Fruit fly (Drosophila melanogaster) whole organism, embryonic: Measurements from ENCODE around the gene Kua.

Experiments used
- ATbp ChIP-seq: fragments of 200-800 bp; sonication (Bioruptor generic); optimal IDR thresholded peaks from 2 replicates; lab custom pipeline; 2017; ENCODE audit warnings: missing biosample characterization, mild to moderate bottlenecking, missing genetic modification characterization, missing genetic modification reagents
- B-H2 ChIP-seq: fragments of 200-800 bp; sonication (Bioruptor generic); optimal IDR thresholded peaks from 2 replicates; lab custom pipeline; 2018; ENCODE audit warnings: missing biosample characterization, mild to moderate bottlenecking, missing genetic modification characterization
- CG10267 ChIP-seq: fragments of 200-800 bp; sonication (Bioruptor generic); optimal IDR thresholded peaks from 2 replicates; lab custom pipeline; 2018; ENCODE audit warnings: missing biosample characterization, mild to moderate bottlenecking, missing genetic modification characterization, moderate library complexity
- CG10274 ChIP-seq: fragments of 200-800 bp; sonication (Bioruptor generic); optimal IDR thresholded peaks from 3 replicates; lab custom pipeline; 2017; ENCODE audit warnings: missing biosample characterization, mild to moderate bottlenecking, missing genetic modification characterization
- CG10654 ChIP-seq: fragments of 200-800 bp; sonication (Bioruptor generic); optimal IDR thresholded peaks from 2 replicates; lab custom pipeline; 2016; ENCODE audit warnings: missing biosample characterization, missing genetic modification characterization
- CG15601 ChIP-seq: fragments of 200-800 bp; sonication (Bioruptor generic); optimal IDR thresholded peaks from 3 replicates; lab custom pipeline; 2019; ENCODE audit warnings: missing biosample characterization, mild to moderate bottlenecking, missing genetic modification characterization, moderate library complexity
- CG18011 ChIP-seq: fragments of 200-800 bp; sonication (Bioruptor generic); optimal IDR thresholded peaks from 2 replicates; lab custom pipeline; 2017; ENCODE audit warnings: missing biosample characterization, missing genetic modification characterization, mild to moderate bottlenecking, moderate library complexity, missing genotype
- CG2120 ChIP-seq: fragments of 200-800 bp; sonication (Bioruptor generic); optimal IDR thresholded peaks from 3 replicates; lab custom pipeline; 2016; ENCODE audit warnings: missing biosample characterization, missing genetic modification characterization
- CG2202 ChIP-seq: fragments of 200-800 bp; sonication (Bioruptor generic); optimal IDR thresholded peaks from 2 replicates; lab custom pipeline; 2018; ENCODE audit warnings: missing biosample characterization, mild to moderate bottlenecking, missing genetic modification characterization
- CG2712 ChIP-seq: fragments of 200-800 bp; optimal IDR thresholded peaks from 3 replicates; lab custom pipeline; 2019; ENCODE audit warnings: missing biosample characterization, mild to moderate bottlenecking, missing genetic modification characterization, moderate library complexity
- CG30020 ChIP-seq: fragments of 200-800 bp; optimal IDR thresholded peaks from 2 replicates; lab custom pipeline; 2019; ENCODE audit warnings: missing biosample characterization, mild to moderate bottlenecking, missing genetic modification characterization, moderate library complexity
- CG3065 ChIP-seq: fragments of 200-800 bp; sonication (Bioruptor generic); optimal IDR thresholded peaks from 2 replicates; lab custom pipeline; 2016; ENCODE audit warnings: missing biosample characterization, missing genetic modification characterization
- CG31388 ChIP-seq: fragments of 200-800 bp; sonication (Bioruptor generic); optimal IDR thresholded peaks from 2 replicates; lab custom pipeline; 2016; ENCODE audit warnings: missing biosample characterization, missing genetic modification characterization
- CG3726 ChIP-seq: fragments of 200-800 bp; sonication (Bioruptor generic); IDR thresholded peaks from 3 replicates; pipeline ENCODE4, ENCODE4 v1.3.6; 2022; ENCODE audit warnings: missing biosample characterization, missing genetic modification characterization
- CG43689 ChIP-seq: fragments of 200-800 bp; sonication (Bioruptor generic); IDR thresholded peaks from 2 replicates; pipeline ENCODE4 v1.3.6; 2022; ENCODE audit warnings: missing biosample characterization, missing genetic modification characterization
- CG4404 ChIP-seq: fragments of 200-800 bp; sonication (Bioruptor generic); IDR thresholded peaks from 2 replicates; pipeline ENCODE4 v1.3.6; 2022; ENCODE audit warnings: missing biosample characterization, missing genetic modification characterization
- CG4707 ChIP-seq: fragments of 200-800 bp; sonication (Bioruptor generic); optimal IDR thresholded peaks from 2 replicates; lab custom pipeline; 2018; ENCODE audit warnings: missing biosample characterization, mild to moderate bottlenecking, missing genetic modification characterization, moderate library complexity
- CG4854 ChIP-seq: fragments of 200-800 bp; sonication (Bioruptor generic); optimal IDR thresholded peaks from 2 replicates; lab custom pipeline; 2016; ENCODE audit warnings: missing biosample characterization, missing genetic modification characterization, inconsistent platforms
- CG5245 ChIP-seq: fragments of 200-800 bp; sonication (Bioruptor generic); optimal IDR thresholded peaks from 3 replicates; lab custom pipeline; 2016; ENCODE audit warnings: missing biosample characterization, missing genetic modification characterization
- CG8765 ChIP-seq: fragments of 200-800 bp; sonication (Bioruptor generic); IDR thresholded peaks from 2 replicates; pipeline ENCODE4 v1.3.6; 2022; ENCODE audit warnings: missing biosample characterization, missing genetic modification characterization
- Camta ChIP-seq: fragments of 200-800 bp; sonication (Bioruptor generic); optimal IDR thresholded peaks from 2 replicates; lab custom pipeline; 2016; ENCODE audit warnings: missing biosample characterization, missing genetic modification characterization
- Hand ChIP-seq: fragments of 200-800 bp; sonication (Bioruptor generic); optimal IDR thresholded peaks from 2 replicates; lab custom pipeline; 2017; ENCODE audit warnings: mild to moderate bottlenecking, missing biosample characterization, missing genetic modification reagents, missing genetic modification characterization
- HmgZ ChIP-seq: fragments of 200-800 bp; sonication (Bioruptor generic); optimal IDR thresholded peaks from 2 replicates; lab custom pipeline; 2018; ENCODE audit warnings: missing biosample characterization, mild to moderate bottlenecking, missing genetic modification characterization
- Lhr ChIP-seq: fragments of 200-800 bp; sonication (Bioruptor generic); optimal IDR thresholded peaks from 3 replicates; lab custom pipeline; 2017; ENCODE audit warnings: mild to moderate bottlenecking, missing biosample characterization, missing genetic modification reagents, missing genetic modification characterization
- Optix ChIP-seq: fragments of 200-800 bp; sonication (Bioruptor generic); IDR thresholded peaks from 3 replicates; pipeline ENCODE4 v1.3.6; 2022; ENCODE audit warnings: missing biosample characterization, missing genetic modification characterization
- Scr ChIP-seq: fragments of 200-800 bp; sonication (Bioruptor generic); IDR thresholded peaks from 2 replicates; pipeline ENCODE4 v1.3.6; 2022; ENCODE audit warnings: missing biosample characterization, missing genetic modification characterization; ENCODE audit not compliant: partially characterized antibody
- Spps ChIP-seq: fragments of 200-800 bp; sonication (Bioruptor generic); optimal IDR thresholded peaks from 2 replicates; lab custom pipeline; 2018; ENCODE audit warnings: missing biosample characterization, mild to moderate bottlenecking, missing genetic modification characterization
- Trl ChIP-seq, 3 experiments: fragments of >200 bp in 2 of 3; fragments of 200-800 bp in 1 of 3; sonication (Bioruptor generic) in 1 of 3; optimal IDR thresholded peaks; 2 replicates in 1 of 3; 3 replicates in 2 of 3; lab custom pipeline; 2016 to 2017; ENCODE audit warnings: missing biosample characterization in 1 of 3, missing genetic modification characterization in 1 of 3
- amos ChIP-seq: fragments of 200-800 bp; sonication (Bioruptor generic); IDR thresholded peaks from 2 replicates; pipeline ENCODE4 v1.3.6; 2022; ENCODE audit warnings: missing biosample characterization, missing genetic modification characterization; ENCODE audit not compliant: partially characterized antibody
- bigmax ChIP-seq: fragments of 200-800 bp; sonication (Bioruptor generic); optimal IDR thresholded peaks from 2 replicates; lab custom pipeline; 2018; ENCODE audit warnings: missing biosample characterization, mild to moderate bottlenecking, missing genetic modification characterization
- btn ChIP-seq: fragments of 200-800 bp; sonication (Bioruptor generic); optimal IDR thresholded peaks from 2 replicates; lab custom pipeline; 2016; ENCODE audit warnings: missing biosample characterization, missing genetic modification characterization
- cad ChIP-seq: fragments of >200 bp; optimal IDR thresholded peaks from 2 replicates; lab custom pipeline; 2017; ENCODE audit warnings: missing biosample characterization, missing genetic modification characterization
- chn ChIP-seq: fragments of 200-800 bp; sonication (Bioruptor generic); optimal IDR thresholded peaks from 2 replicates; lab custom pipeline; 2016; ENCODE audit warnings: missing biosample characterization, missing genetic modification characterization
- ci ChIP-seq: fragments of 200-800 bp; sonication (Bioruptor generic); IDR thresholded peaks from 3 replicates; pipeline ENCODE4 v1.3.6; 2022; ENCODE audit warnings: missing biosample characterization, missing genetic modification characterization
- dimm ChIP-seq: fragments of 200-800 bp; sonication (Bioruptor generic); IDR thresholded peaks from 2 replicates; pipeline ENCODE4 v1.3.6; 2022; ENCODE audit warnings: missing biosample characterization, missing genetic modification characterization
- gro ChIP-seq: fragments of 200-800 bp; sonication (Bioruptor generic); optimal IDR thresholded peaks from 2 replicates; lab custom pipeline; 2016; ENCODE audit warnings: missing biosample characterization, missing genetic modification characterization
- gsb ChIP-seq: fragments of 200-800 bp; sonication (Bioruptor generic); IDR thresholded peaks from 2 replicates; pipeline ENCODE4 v1.3.6; 2022; ENCODE audit warnings: missing biosample characterization, missing genetic modification characterization
- klu ChIP-seq: fragments of 200-800 bp; sonication (Bioruptor generic); IDR thresholded peaks from 2 replicates; pipeline ENCODE4 v1.3.6; 2022; ENCODE audit warnings: missing biosample characterization, missing genetic modification characterization
- maf-S ChIP-seq: fragments of 200-800 bp; sonication (Bioruptor generic); optimal IDR thresholded peaks from 2 replicates; lab custom pipeline; 2016; ENCODE audit warnings: missing biosample characterization, missing genetic modification characterization
- pzg ChIP-seq: fragments of 200-800 bp; sonication (Bioruptor generic); optimal IDR thresholded peaks from 3 replicates; lab custom pipeline; 2018; ENCODE audit warnings: missing biosample characterization, mild to moderate bottlenecking, missing genetic modification characterization, moderate library complexity
- ranshi ChIP-seq: fragments of 200-800 bp; sonication (Bioruptor generic); IDR thresholded peaks from 2 replicates; pipeline ENCODE4 v1.3.6; 2022; ENCODE audit warnings: missing biosample characterization, missing genetic modification characterization
- run ChIP-seq: fragments of 200-800 bp; sonication (Bioruptor generic); optimal IDR thresholded peaks from 3 replicates; lab custom pipeline; 2018; ENCODE audit warnings: missing biosample characterization, mild to moderate bottlenecking, missing genetic modification characterization
- sens-2 ChIP-seq: fragments of 200-800 bp; sonication (Bioruptor generic); IDR thresholded peaks from 2 replicates; pipeline ENCODE4 v1.3.6; 2022; ENCODE audit warnings: missing biosample characterization, missing genetic modification characterization
- so ChIP-seq: fragments of 200-800 bp; sonication (Bioruptor generic); IDR thresholded peaks from 3 replicates; pipeline ENCODE4 v1.3.6; 2022; ENCODE audit warnings: missing biosample characterization, missing genetic modification characterization
- sug ChIP-seq: fragments of 200-800 bp; optimal IDR thresholded peaks from 2 replicates; lab custom pipeline; 2019; ENCODE audit warnings: missing biosample characterization, mild to moderate bottlenecking, missing genetic modification characterization, moderate library complexity
- tup ChIP-seq: fragments of 200-800 bp; sonication (Bioruptor generic); optimal IDR thresholded peaks from 2 replicates; lab custom pipeline; 2016; ENCODE audit warnings: missing biosample characterization, mild to moderate bottlenecking, missing genetic modification characterization, moderate library complexity
- vfl ChIP-seq: fragments of 200-800 bp; sonication (Bioruptor generic); optimal IDR thresholded peaks from 2 replicates; lab custom pipeline; 2016; ENCODE audit warnings: missing biosample characterization, missing genetic modification characterization
- vvl ChIP-seq: fragments of 200-800 bp; sonication (Bioruptor generic); IDR thresholded peaks from 2 replicates; pipeline ENCODE4 v1.3.6; 2022; ENCODE audit warnings: missing biosample characterization, missing genetic modification characterization

The Kua gene

dm6 chr2L:20061018-20061657, 36.2 kb upstream of the Kua start, which contains the start of the genes barr and lok (continued):
- TF ChIP-seq CG5245: peak; percentile 6
- TF ChIP-seq so: no peak
- no peak for TF ChIP-seq B-H2 (GFP tag; lab: Kevin White, UChicago)
- TF ChIP-seq cad: no peak
- no peak for TF ChIP-seq CG10274
- TF ChIP-seq CG10654: peak; percentile 27
- TF ChIP-seq CG4854 (GFP tag; lab: Kevin White, UChicago): peak; percentile 9
- peak; percentile 30 for TF ChIP-seq CG15601 (tag; lab: Kevin White, UChicago)
- TF ChIP-seq Lhr: peak; percentile 49
- TF ChIP-seq klu (GFP tag; lab: Robert Waterston, UW): peak; percentile 34; the same call in 1 of the 2 replicates
- TF ChIP-seq sens-2 (GFP tag; lab: Robert Waterston, UW): no peak
- no peak for TF ChIP-seq CG43689 (GFP tag; lab: Robert Waterston, UW)
- TF ChIP-seq CG4707: no peak
- TF ChIP-seq Trl (optimal IDR thresholded peaks at IDR 0.05; lab: Kevin White, UChicago): no peak
- peak; percentile 17 for TF ChIP-seq Trl (GFP tag; optimal IDR thresholded peaks at IDR 0.05; lab: Kevin White, UChicago)
- TF ChIP-seq CG18011 (GFP tag; lab: Kevin White, UChicago): peak; percentile 15
- no peak for TF ChIP-seq dimm
- peak; percentile 46 for TF ChIP-seq chn (GFP tag; lab: Kevin White, UChicago)
- no peak for TF ChIP-seq CG8765 (GFP tag; lab: Robert Waterston, UW)
- peak; percentile 75 for TF ChIP-seq CG2120 (GFP tag; lab: Kevin White, UChicago)
- peak; percentile 19; the same call in 1 of the 2 replicates for TF ChIP-seq amos (GFP tag; lab: Robert Waterston, UW)
- no peak for TF ChIP-seq HmgZ
- peak; percentile 12 for TF ChIP-seq CG31388 (GFP tag; lab: Kevin White, UChicago)
- no peak for TF ChIP-seq maf-S (GFP tag; lab: Kevin White, UChicago)
- TF ChIP-seq CG3726 (GFP tag; lab: Robert Waterston, UW): no peak
- TF ChIP-seq tup (GFP tag; lab: Kevin White, UChicago): no peak
- TF ChIP-seq Camta: peak; percentile 55
- peak; percentile 60 for TF ChIP-seq CG2712
- TF ChIP-seq gsb (GFP tag; lab: Robert Waterston, UW): no peak
- no peak for TF ChIP-seq ranshi (GFP tag; lab: Robert Waterston, UW)
- peak; percentile 96 for TF ChIP-seq CG10267
- TF ChIP-seq Scr: 0 out of 2 replicates have a peak, but pooled peaks have one; percentile 8
- peak; percentile 66 for TF ChIP-seq CG30020 (tag; lab: Kevin White, UChicago)
- TF ChIP-seq CG2202 (tag; lab: Kevin White, UChicago): no peak
- TF ChIP-seq CG4404 (GFP tag; lab: Robert Waterston, UW): peak; percentile 60; the same call in 1 of the 2 replicates
- no peak for TF ChIP-seq Spps
- 0 out of 2 replicates have a peak, but pooled peaks have one; percentile 23 for TF ChIP-seq vvl
- TF ChIP-seq ci (GFP tag; lab: Robert Waterston, UW): 0 out of 3 replicates have a peak, but pooled peaks have one; percentile 10
- TF ChIP-seq pzg (GFP tag; lab: Kevin White, UChicago): peak; percentile 19
- no peak for TF ChIP-seq bigmax (GFP tag; lab: Kevin White, UChicago)
- no peak for TF ChIP-seq Hand (GFP tag; lab: Kevin White, UChicago)
- TF ChIP-seq sug (tag; lab: Kevin White, UChicago): peak; percentile 63
- peak; percentile 6 for TF ChIP-seq gro (GFP tag; lab: Kevin White, UChicago)
- no peak for TF ChIP-seq run (tag; lab: Kevin White, UChicago)
- TF ChIP-seq ATbp: no peak
- TF ChIP-seq CG3065 (GFP tag; lab: Kevin White, UChicago): no peak
- TF ChIP-seq vfl: peak; percentile 19
- no peak for TF ChIP-seq btn
- TF ChIP-seq Optix: no peak
